Worm (Caenorhabditis elegans): ENCODE measurements around the gene col-122.

DNA sequence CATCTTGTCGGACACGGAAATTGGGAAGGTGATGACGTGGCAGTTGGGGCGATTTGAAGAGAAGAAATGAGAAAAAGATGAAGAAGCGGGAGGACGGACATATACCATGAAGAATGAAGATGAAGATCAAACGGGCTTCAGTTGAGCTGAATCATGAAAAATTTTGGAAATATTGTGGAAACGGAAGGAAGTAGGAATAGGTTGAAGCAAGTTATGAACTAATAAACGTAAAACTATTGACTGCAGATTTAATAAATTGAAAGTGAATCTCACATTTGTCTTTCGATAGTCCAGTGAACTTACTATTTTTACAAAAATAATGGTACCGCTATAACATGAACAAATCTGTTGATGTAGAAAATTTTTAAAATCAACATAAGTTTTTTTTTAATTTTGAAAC is 3.3 kb downstream of the col-122 start, which contains the start of gene lron-14:
- no peak for TF ChIP-seq dao-5 (tag; optimal IDR thresholded peaks at IDR 0.05)
- TF ChIP-seq him-1 (tag; optimal IDR thresholded peaks at IDR 0.05): no peak

All from whole organism, L4/young adult.